Worm (Caenorhabditis elegans) whole organism, L4/young adult: ENCODE measurements around the gene F58H1.5.

Source experiments
- W03F9.2 ChIP-seq: fragments of 150-350 bp; optimal IDR thresholded peaks from 2 replicates; lab custom pipeline; 2014; ENCODE audit warnings: missing biosample characterization, missing genetic modification characterization
- dao-5 ChIP-seq: sonication (generic microtip); optimal IDR thresholded peaks from 2 replicates; lab custom pipeline; 2016; ENCODE audit warnings: missing genotype, missing genetic modification characterization, moderate library complexity, missing compliant biosample characterization

ce11 chrV:11913283-11913682 lies 44.9 kb upstream of the F58H1.5 start:
- TF ChIP-seq W03F9.2 (tag; lab: Kevin White, UChicago) (no peak), dao-5 (tag; lab: Kevin White, UChicago) (no peak)
